Worm (Caenorhabditis elegans): ENCODE data around the gene prmt-6.

prmt-6 gene

ce11 chrIV:2111300-2111874 lies 19.4 kb upstream of the prmt-6 start, which contains the start of gene che-6 (continued):
- TF ChIP-seq madf-6 (GFP tag; IDR thresholded peaks at IDR 0.05), result 0 out of 2 replicates have a peak, but pooled peaks have one; percentile 20
- no peak for TF ChIP-seq snpc-3.4 (tag; optimal IDR thresholded peaks at IDR 0.05)
- TF ChIP-seq nhr-80 (tag; optimal IDR thresholded peaks at IDR 0.05), result peak; percentile 37
- TF ChIP-seq B0035.1 (tag; optimal IDR thresholded peaks at IDR 0.05), result peak; percentile 70
- TF ChIP-seq repo-1 (tag; optimal IDR thresholded peaks at IDR 0.05), result peak; percentile 20
- no peak for TF ChIP-seq aptf-2 (GFP tag; conservative IDR thresholded peaks at IDR 0.05)
- no peak for TF ChIP-seq ztf-3 (GFP tag; optimal IDR thresholded peaks at IDR 0.05)
- TF ChIP-seq tbx-9 (tag; optimal IDR thresholded peaks at IDR 0.05; ENCODE audit: borderline replicate concordance), result no peak
- TF ChIP-seq dox-1 (GFP tag; IDR thresholded peaks at IDR 0.05), result no peak
- no peak for TF ChIP-seq ceh-91 (GFP tag; IDR thresholded peaks at IDR 0.05)
- peak; percentile 61; the same call in 1 of the 2 replicates for TF ChIP-seq Y53G8AR.9 (GFP tag; conservative IDR thresholded peaks at IDR 0.05)
- no peak for TF ChIP-seq F52B5.7 (tag; optimal IDR thresholded peaks at IDR 0.05)

- TF ChIP-seq Y67H2A.10 (GFP tag; conservative IDR thresholded peaks at IDR 0.05) (no peak), hsf-1 (GFP tag; IDR thresholded peaks at IDR 0.05) (peak; percentile 96), ceh-40 (GFP tag; IDR thresholded peaks at IDR 0.05) (0 out of 2 replicates have a peak, but pooled peaks have one; percentile 36), tbp1 (GFP tag; optimal IDR thresholded peaks at IDR 0.05) (no peak), nfyb-1 (GFP tag; IDR thresholded peaks at IDR 0.05) (0 out of 2 replicates have a peak, but pooled peaks have one; percentile 11), ztf-18 (tag; optimal IDR thresholded peaks at IDR 0.05) (no peak)
These were observed 17.3 kb upstream of the prmt-6 start, which contains the start of gene C23H5.8 for ce11 chrIV:2113362-2114056. Gene C23H5.8, minus strand, starts transcription at chrIV:2113412.

DNA sequence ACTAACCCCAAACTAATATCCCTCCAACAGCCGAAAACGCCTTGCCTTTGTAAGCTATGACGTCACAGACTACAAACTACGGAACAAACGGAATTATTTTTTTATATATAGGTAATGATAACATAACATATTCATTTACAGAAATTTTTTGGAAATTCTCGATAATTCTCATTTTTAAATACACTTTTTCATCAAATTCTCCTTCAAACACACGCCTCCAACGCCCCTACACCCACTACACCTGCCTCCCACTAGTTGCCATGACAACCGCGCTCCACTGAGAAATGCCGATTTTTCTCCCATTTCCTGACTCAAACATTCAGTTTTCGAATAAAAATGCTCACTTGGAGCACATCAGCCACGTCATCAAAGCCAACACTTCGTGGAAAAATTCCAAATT lies 16.4 kb upstream of the prmt-6 start, which contains the start of gene xbx-4:
Gene xbx-4 (plus strand): TSS at position 301 of the 400 bp plus-strand sequence.
- TF ChIP-seq athp-1 (tag; optimal IDR thresholded peaks at IDR 0.05), result no peak
- TF ChIP-seq nfya-1 (tag; optimal IDR thresholded peaks at IDR 0.05; ENCODE audit: borderline replicate concordance, insufficient read depth), result no peak
- no peak for TF ChIP-seq ztf-28 (GFP tag; IDR thresholded peaks at IDR 0.05)
- TF ChIP-seq madf-6 (GFP tag; IDR thresholded peaks at IDR 0.05), result no peak
- no peak for TF ChIP-seq pha-4 (tag; optimal IDR thresholded peaks at IDR 0.05)
- no peak for TF ChIP-seq nhr-179 (tag; optimal IDR thresholded peaks at IDR 0.05)
- no peak for TF ChIP-seq ccch-3 (GFP tag; optimal IDR thresholded peaks at IDR 0.05)
- TF ChIP-seq F10E7.11 (tag; optimal IDR thresholded peaks at IDR 0.05), result no peak
- no peak for TF ChIP-seq nhr-120 (GFP tag; IDR thresholded peaks at IDR 0.05)
- TF ChIP-seq F49E8.2 (tag; optimal IDR thresholded peaks at IDR 0.05; ENCODE audit: insufficient read depth), result no peak
- TF ChIP-seq hsf-1 (GFP tag; IDR thresholded peaks at IDR 0.05), result no peak
- no peak for TF ChIP-seq sdz-38 (tag; optimal IDR thresholded peaks at IDR 0.05)
- no peak for TF ChIP-seq lsl-1 (GFP tag; optimal IDR thresholded peaks at IDR 0.05)
- TF ChIP-seq lin-40 (tag; optimal IDR thresholded peaks at IDR 0.05), result no peak
- TF ChIP-seq nhr-80 (tag; optimal IDR thresholded peaks at IDR 0.05), result no peak

- no peak for TF ChIP-seq Y53G8AR.9 (GFP tag; conservative IDR thresholded peaks at IDR 0.05)
- TF ChIP-seq F10E7.11 (tag; optimal IDR thresholded peaks at IDR 0.05), result no peak
- no peak for TF ChIP-seq mel-28 (tag; optimal IDR thresholded peaks at IDR 0.05; ENCODE audit: borderline replicate concordance)
- no peak for TF ChIP-seq lag-1 (GFP tag; IDR thresholded peaks at IDR 0.05)
- TF ChIP-seq madf-8 (GFP tag; conservative IDR thresholded peaks at IDR 0.05), result no peak
- TF ChIP-seq C17E4.6 (GFP tag; IDR thresholded peaks at IDR 0.05), result no peak
- TF ChIP-seq ceh-79 (tag; optimal IDR thresholded peaks at IDR 0.05), result no peak
- no peak for TF ChIP-seq ztf-28 (GFP tag; IDR thresholded peaks at IDR 0.05)
- TF ChIP-seq tbx-9 (tag; optimal IDR thresholded peaks at IDR 0.05; ENCODE audit: borderline replicate concordance), result no peak
- no peak for TF ChIP-seq hlh-26 (GFP tag; conservative IDR thresholded peaks at IDR 0.05)
- TF ChIP-seq mes-4 (tag; optimal IDR thresholded peaks at IDR 0.05), result no peak
- no peak for TF ChIP-seq rpc-1 (optimal IDR thresholded peaks at IDR 0.05)
- TF ChIP-seq rpc-1 (tag; optimal IDR thresholded peaks at IDR 0.05), result no peak
- TF ChIP-seq efl-1 (GFP tag; optimal IDR thresholded peaks at IDR 0.05), result no peak
- no peak for TF ChIP-seq ztf-26 (tag; optimal IDR thresholded peaks at IDR 0.05)
- no peak for TF ChIP-seq F57C9.4 (tag; optimal IDR thresholded peaks at IDR 0.05)
- no peak for TF ChIP-seq aptf-3 (GFP tag; IDR thresholded peaks at IDR 0.05)
- TF ChIP-seq lin-26 (GFP tag; IDR thresholded peaks at IDR 0.05), result no peak
These were observed 13.5 kb upstream of the prmt-6 start for ce11 chrIV:2117268-2117667.

Data from whole organism, young adult.